Fruit fly (Drosophila melanogaster) Kc167 (cell line): Measurements from ENCODE around the gene ec.

ENCODE experiments used
- Myc ChIP-seq: fragments of >200 bp; optimal IDR thresholded peaks from 2 replicates; lab custom pipeline; 2017; ENCODE audit warnings: missing external identifiers
- Sin3A ChIP-seq: fragments of >200 bp; optimal IDR thresholded peaks from 2 replicates; lab custom pipeline; 2018; ENCODE audit warnings: missing external identifiers
- h ChIP-seq: fragments of >200 bp; optimal IDR thresholded peaks from 3 replicates; lab custom pipeline; 2018; ENCODE audit warnings: missing external identifiers
- insv ChIP-seq: fragments of >200 bp; optimal IDR thresholded peaks from 3 replicates; lab custom pipeline; 2018; ENCODE audit warnings: missing external identifiers
- psq ChIP-seq: fragments of >200 bp; optimal IDR thresholded peaks from 2 replicates; lab custom pipeline; 2017; ENCODE audit warnings: missing external identifiers
- ttk ChIP-seq: sonication (Bioruptor generic); optimal IDR thresholded peaks from 2 replicates; lab custom pipeline; 2017; ENCODE audit warnings: missing external identifiers

The ec gene

dm6 chrX:3842898-3843297 is 31.4 kb downstream of the ec start:
- TF ChIP-seq insv (no peak), Sin3A (no peak), Myc (lab: Kevin White, UChicago) (no peak), h (lab: Kevin White, UChicago) (no peak), psq (no peak), ttk (no peak)

DNA sequence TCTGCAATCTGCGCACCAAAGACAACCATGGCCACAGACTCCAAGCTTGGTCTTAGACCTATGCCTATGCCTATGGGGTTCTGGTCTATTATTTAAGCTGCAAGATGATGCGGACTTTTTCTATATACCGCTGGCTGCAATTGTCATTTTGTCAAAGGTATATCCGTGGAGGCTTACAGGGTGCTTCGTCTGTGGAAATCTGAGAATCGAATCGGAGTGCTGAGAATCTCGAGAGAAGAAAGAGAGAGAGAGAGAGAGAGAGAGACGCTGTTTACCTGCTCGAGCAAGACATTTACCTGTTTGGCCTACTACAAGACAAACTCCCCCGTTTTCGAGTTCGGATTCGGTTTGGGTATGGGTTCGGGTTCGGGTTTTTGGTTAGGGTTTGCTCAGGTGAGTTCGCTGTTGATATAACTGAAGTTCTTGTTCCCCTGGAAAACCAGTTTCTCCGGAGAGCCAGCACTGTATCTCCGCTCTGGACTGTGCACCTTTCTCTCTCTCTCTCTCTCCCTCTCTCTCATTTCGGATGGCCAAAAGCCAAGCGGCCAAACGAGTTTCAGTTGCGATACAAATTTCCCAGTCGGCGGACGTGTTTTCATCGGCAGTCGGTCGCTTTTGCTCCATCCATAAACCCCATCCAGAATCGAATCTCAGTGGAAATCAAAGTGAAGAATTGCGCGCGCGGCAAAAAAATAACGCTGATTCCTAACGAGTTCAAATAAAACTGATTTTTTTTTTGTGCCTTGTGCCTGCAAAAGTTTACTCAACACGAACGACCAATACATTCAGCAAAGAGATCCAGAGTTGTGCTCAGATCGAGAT is 34.1 kb downstream of the ec start:
- TF ChIP-seq insv (no peak), psq (no peak), h (lab: Kevin White, UChicago) (no peak), Sin3A (no peak), ttk (no peak), Myc (lab: Kevin White, UChicago) (no peak)

dm6 chrX:3846393-3846792 is 34.9 kb downstream of the ec start:
- TF ChIP-seq ttk (no peak), Myc (lab: Kevin White, UChicago) (no peak), psq (no peak), h (lab: Kevin White, UChicago) (no peak), insv (no peak), Sin3A (no peak)

dm6 chrX:3849419-3850028 is 38.0 kb downstream of the ec start:
- TF ChIP-seq Sin3A (no peak), psq (no peak), insv (no peak), ttk (no peak), h (lab: Kevin White, UChicago) (no peak), Myc (lab: Kevin White, UChicago) (no peak)

DNA sequence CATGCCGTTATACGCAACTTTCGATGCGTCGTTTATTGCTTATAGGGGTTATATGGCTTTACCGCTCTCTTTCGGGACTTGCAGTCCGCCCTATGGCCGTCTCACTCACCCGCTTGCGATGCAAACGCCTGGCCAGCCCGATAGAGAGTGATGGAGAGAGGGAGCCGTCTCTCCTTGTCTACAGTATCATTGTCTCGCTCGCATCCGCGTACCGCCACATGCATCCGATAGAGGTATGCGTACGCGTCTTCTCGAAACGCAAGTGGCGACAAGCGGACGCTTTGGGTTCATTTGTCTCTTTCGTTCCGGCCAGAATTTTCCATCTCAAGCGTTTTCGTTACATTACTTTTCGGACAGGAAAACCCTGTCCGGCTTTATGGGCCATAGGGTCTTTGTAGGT is 49.7 kb downstream of the ec start:
- TF ChIP-seq h (lab: Kevin White, UChicago) (no peak), Myc (lab: Kevin White, UChicago) (no peak), ttk (no peak), psq (no peak), insv (no peak), Sin3A (no peak)

DNA sequence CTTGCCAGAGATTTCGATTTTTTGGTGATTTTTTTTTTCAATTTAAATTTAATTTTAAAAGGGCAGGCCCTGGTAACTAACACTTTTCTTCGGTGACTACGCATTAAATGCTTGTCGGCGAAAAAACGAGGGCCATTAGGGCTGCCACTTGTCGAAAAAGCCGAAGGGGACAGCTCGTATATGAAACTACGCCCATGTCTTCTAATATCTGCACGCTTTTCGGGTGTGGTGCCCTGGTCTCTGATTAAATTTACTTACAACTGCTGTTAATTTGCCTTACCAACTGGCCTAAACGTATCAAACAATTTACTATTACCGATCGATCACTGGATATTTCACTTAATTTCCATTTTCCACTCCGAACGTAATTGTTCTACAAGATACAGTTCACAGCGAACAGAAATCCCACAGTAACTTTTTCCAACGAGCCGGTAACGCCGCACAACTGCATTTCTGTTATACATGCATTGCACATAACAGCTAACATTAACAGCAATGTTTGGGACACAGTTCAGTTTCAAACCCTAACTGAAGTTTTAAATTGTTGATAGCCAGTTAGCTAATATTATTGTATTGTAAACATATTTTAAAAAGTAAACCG is 50.9 kb downstream of the ec start:
- no peak for TF ChIP-seq ttk
- TF ChIP-seq Myc (lab: Kevin White, UChicago), result no peak
- TF ChIP-seq Sin3A, result no peak
- TF ChIP-seq psq, result no peak
- no peak for TF ChIP-seq h (lab: Kevin White, UChicago)
- no peak for TF ChIP-seq insv

DNA sequence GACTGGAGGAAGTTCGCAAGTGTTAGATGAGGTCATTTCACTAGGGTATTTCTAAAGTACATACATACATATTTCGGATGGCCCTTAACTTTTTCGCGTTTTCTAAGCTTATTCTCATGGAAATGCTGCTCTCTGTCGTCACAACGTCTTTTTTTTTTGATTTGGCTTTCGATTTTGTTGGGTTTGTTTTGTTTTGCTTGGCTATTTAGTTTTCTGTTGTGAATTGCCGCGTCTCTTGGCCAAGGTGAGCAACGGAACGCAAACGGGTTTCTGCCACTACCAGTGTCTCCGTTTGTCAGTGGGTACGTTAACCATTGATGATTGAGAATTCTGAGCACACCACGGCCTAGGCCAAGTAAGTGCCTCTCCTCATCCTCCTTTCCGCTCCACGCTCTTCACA is 54.6 kb downstream of the ec start:
- no peak for TF ChIP-seq Myc (lab: Kevin White, UChicago)
- no peak for TF ChIP-seq Sin3A
- TF ChIP-seq ttk, result no peak
- no peak for TF ChIP-seq insv
- TF ChIP-seq h (lab: Kevin White, UChicago), result no peak
- TF ChIP-seq psq, result no peak

dm6 chrX:3866844-3867457 is 55.5 kb downstream of the ec start:
- TF ChIP-seq insv (no peak), psq (no peak), Sin3A (no peak), ttk (no peak), h (lab: Kevin White, UChicago) (no peak), Myc (lab: Kevin White, UChicago) (no peak)

dm6 chrX:3867782-3868181 is 56.3 kb downstream of the ec start:
- no peak for TF ChIP-seq insv
- no peak for TF ChIP-seq h (lab: Kevin White, UChicago)
- TF ChIP-seq ttk, result no peak
- no peak for TF ChIP-seq psq
- no peak for TF ChIP-seq Myc (lab: Kevin White, UChicago)
- no peak for TF ChIP-seq Sin3A

- no peak for TF ChIP-seq insv
- TF ChIP-seq h (lab: Kevin White, UChicago), result no peak
- TF ChIP-seq psq, result no peak
- no peak for TF ChIP-seq ttk
These were observed 57.0 kb downstream of the ec start, which contains the start of gene CG2930 for dm6 chrX:3868456-3869023. CG2930 (plus strand) TSS chrX:3868973.

DNA sequence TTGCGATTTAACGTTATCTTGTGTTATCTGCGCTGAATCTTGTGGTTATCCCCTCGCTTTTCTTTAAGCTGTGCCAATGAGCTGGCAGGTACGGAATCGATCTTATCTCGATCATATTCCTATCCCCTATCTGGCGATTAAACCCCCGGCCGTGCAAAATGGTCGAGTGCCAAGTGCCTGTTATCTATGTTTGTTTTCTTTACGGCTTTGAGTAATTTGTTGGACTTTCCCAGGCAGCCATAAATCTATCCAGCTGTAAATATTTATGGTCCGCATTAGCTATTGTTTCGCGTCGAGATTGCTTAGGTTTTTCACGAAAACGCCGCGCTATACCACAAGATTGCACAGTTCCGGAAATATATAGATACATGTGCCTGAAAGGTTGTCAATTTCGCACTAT is 57.6 kb downstream of the ec start:
- TF ChIP-seq Myc (lab: Kevin White, UChicago) (no peak), ttk (no peak), insv (no peak), h (lab: Kevin White, UChicago) (no peak), Sin3A (no peak), psq (no peak)

dm6 chrX:3870577-3870976 is 59.1 kb downstream of the ec start:
- no peak for TF ChIP-seq h (lab: Kevin White, UChicago)
- no peak for TF ChIP-seq ttk
- no peak for TF ChIP-seq psq
- no peak for TF ChIP-seq Sin3A
- no peak for TF ChIP-seq Myc (lab: Kevin White, UChicago)
- no peak for TF ChIP-seq insv
